Fruit fly (Drosophila melanogaster) whole organism, embryonic: ENCODE measurements around the gene CG33702.

Source experiments
- ATbp ChIP-seq: fragments of 200-800 bp; sonication (Bioruptor generic); optimal IDR thresholded peaks from 2 replicates; lab custom pipeline; 2017; ENCODE audit warnings: missing biosample characterization, mild to moderate bottlenecking, missing genetic modification characterization, missing genetic modification reagents
- Ada2b ChIP-seq: fragments of 200-800 bp; sonication (Bioruptor generic); IDR thresholded peaks from 2 replicates; pipeline ENCODE4 v1.3.6; 2022; ENCODE audit warnings: missing biosample characterization, missing genetic modification characterization
- Asciz ChIP-seq: fragments of 200-800 bp; sonication (Bioruptor generic); optimal IDR thresholded peaks from 2 replicates; lab custom pipeline; 2017; ENCODE audit warnings: missing biosample characterization, mild to moderate bottlenecking, missing genetic modification characterization, missing genetic modification reagents
- Atf3 ChIP-seq: fragments of 200-800 bp; sonication (Bioruptor generic); optimal IDR thresholded peaks from 3 replicates; lab custom pipeline; 2016; ENCODE audit warnings: missing biosample characterization, missing genetic modification characterization
- B-H1 ChIP-seq: fragments of 200-800 bp; sonication (Bioruptor generic); IDR thresholded peaks from 3 replicates; pipeline ENCODE4 v1.3.6; 2022; ENCODE audit warnings: missing biosample characterization, missing genetic modification characterization
- BEAF-32 ChIP-seq: fragments of 200-800 bp; sonication (Bioruptor generic); optimal IDR thresholded peaks from 3 replicates; lab custom pipeline; 2017; ENCODE audit warnings: missing biosample characterization, missing genetic modification characterization, mild to moderate bottlenecking, moderate library complexity, missing genetic modification reagents
- CG12071 ChIP-seq: fragments of 200-800 bp; sonication (Bioruptor generic); optimal IDR thresholded peaks from 3 replicates; lab custom pipeline; 2018; ENCODE audit warnings: missing biosample characterization, mild to moderate bottlenecking, missing genetic modification characterization
- CG14014 ChIP-seq: fragments of 200-800 bp; sonication (Bioruptor generic); IDR thresholded peaks from 2 replicates; pipeline ENCODE4 v1.3.6; 2022; ENCODE audit warnings: missing biosample characterization, missing genetic modification characterization
- CG14050 ChIP-seq: fragments of 200-800 bp; sonication (Bioruptor generic); IDR thresholded peaks from 3 replicates; pipeline ENCODE4 v1.3.6; 2022; ENCODE audit warnings: missing biosample characterization, missing genetic modification characterization
- CG17361 ChIP-seq: fragments of 200-800 bp; sonication (Bioruptor generic); IDR thresholded peaks from 3 replicates; pipeline ENCODE4 v1.3.6; 2022; ENCODE audit warnings: missing biosample characterization, missing genetic modification characterization
- CG2678 ChIP-seq: fragments of 200-800 bp; sonication (Bioruptor generic); optimal IDR thresholded peaks from 3 replicates; lab custom pipeline; 2019; ENCODE audit warnings: missing biosample characterization, mild to moderate bottlenecking, missing genetic modification characterization, moderate library complexity
- CG2889 ChIP-seq: fragments of 200-800 bp; sonication (Bioruptor generic); IDR thresholded peaks from 3 replicates; pipeline ENCODE4 v1.3.6; 2022; ENCODE audit warnings: missing biosample characterization, missing genetic modification characterization
- CG31365 ChIP-seq: fragments of 200-800 bp; sonication (Bioruptor generic); optimal IDR thresholded peaks from 2 replicates; lab custom pipeline; 2018; ENCODE audit warnings: missing biosample characterization, mild to moderate bottlenecking, missing genetic modification characterization
- CG7963 ChIP-seq: fragments of 200-800 bp; sonication (Bioruptor generic); IDR thresholded peaks from 3 replicates; pipeline ENCODE4 v1.3.6; 2022; ENCODE audit warnings: missing biosample characterization, missing genetic modification characterization; ENCODE audit not compliant: partially characterized antibody
- CG8944 ChIP-seq: fragments of 200-800 bp; sonication (Bioruptor generic); optimal IDR thresholded peaks from 3 replicates; lab custom pipeline; 2016; ENCODE audit warnings: missing biosample characterization, missing genetic modification characterization
- D19B ChIP-seq: fragments of 200-800 bp; sonication (Bioruptor generic); optimal IDR thresholded peaks from 2 replicates; lab custom pipeline; 2017; ENCODE audit warnings: missing biosample characterization, mild to moderate bottlenecking, missing genetic modification characterization
- Elba2 ChIP-seq: fragments of 200-800 bp; sonication (Bioruptor generic); optimal IDR thresholded peaks from 3 replicates; lab custom pipeline; 2016; ENCODE audit warnings: missing biosample characterization, missing genetic modification characterization
- Gug ChIP-seq: fragments of 200-800 bp; sonication (Bioruptor generic); IDR thresholded peaks from 4 replicates; pipeline ENCODE4 v1.3.6; 2022; ENCODE audit warnings: missing biosample characterization, missing genetic modification characterization
- HmgZ ChIP-seq: fragments of 200-800 bp; sonication (Bioruptor generic); optimal IDR thresholded peaks from 2 replicates; lab custom pipeline; 2018; ENCODE audit warnings: missing biosample characterization, mild to moderate bottlenecking, missing genetic modification characterization
- Kr ChIP-seq: fragments of 200-800 bp; sonication (Bioruptor generic); optimal IDR thresholded peaks from 2 replicates; lab custom pipeline; 2017; ENCODE audit warnings: missing biosample characterization, mild to moderate bottlenecking, missing genetic modification characterization
- NC2α ChIP-seq: fragments of 200-800 bp; sonication (Bioruptor generic); optimal IDR thresholded peaks from 2 replicates; lab custom pipeline; 2016; ENCODE audit warnings: missing biosample characterization, missing genetic modification characterization
- Sox100B ChIP-seq: fragments of 200-800 bp; sonication (Bioruptor generic); optimal IDR thresholded peaks from 3 replicates; lab custom pipeline; 2018; ENCODE audit warnings: missing biosample characterization, mild to moderate bottlenecking, missing genetic modification characterization
- Tbp ChIP-seq: fragments of >200 bp; optimal IDR thresholded peaks from 2 replicates; lab custom pipeline; 2018; ENCODE audit warnings: missing biosample characterization, missing genetic modification characterization
- Vsx1 ChIP-seq: fragments of 200-800 bp; sonication (Bioruptor generic); optimal IDR thresholded peaks from 2 replicates; lab custom pipeline; 2017; ENCODE audit warnings: missing biosample characterization, mild to moderate bottlenecking, missing genetic modification characterization, missing genetic modification reagents
- abd-A ChIP-seq: fragments of 200-800 bp; sonication (Bioruptor generic); optimal IDR thresholded peaks from 3 replicates; lab custom pipeline; 2019; ENCODE audit warnings: missing biosample characterization, mild to moderate bottlenecking, missing genetic modification characterization, moderate library complexity
- ac ChIP-seq: fragments of 200-800 bp; sonication (Bioruptor generic); optimal IDR thresholded peaks from 3 replicates; lab custom pipeline; 2017; ENCODE audit warnings: missing biosample characterization, mild to moderate bottlenecking, missing genetic modification characterization
- cad ChIP-seq: fragments of >200 bp; optimal IDR thresholded peaks from 2 replicates; lab custom pipeline; 2017; ENCODE audit warnings: missing biosample characterization, missing genetic modification characterization
- cas ChIP-seq: fragments of 200-800 bp; sonication (Bioruptor generic); IDR thresholded peaks from 2 replicates; pipeline ENCODE4 v1.3.6; 2022; ENCODE audit warnings: missing biosample characterization, missing genetic modification characterization
- crc ChIP-seq: fragments of 200-800 bp; sonication (Bioruptor generic); optimal IDR thresholded peaks from 2 replicates; lab custom pipeline; 2016; ENCODE audit warnings: missing biosample characterization, missing genetic modification characterization
- dm ChIP-seq: fragments of 200-800 bp; sonication (Bioruptor generic); optimal IDR thresholded peaks from 3 replicates; lab custom pipeline; 2016; ENCODE audit warnings: missing biosample characterization, missing genetic modification characterization
- ems ChIP-seq: fragments of 200-800 bp; sonication (Bioruptor generic); optimal IDR thresholded peaks from 3 replicates; lab custom pipeline; 2016; ENCODE audit warnings: missing biosample characterization, missing genetic modification characterization
- gce ChIP-seq: fragments of 200-800 bp; sonication (Bioruptor generic); IDR thresholded peaks from 3 replicates; pipeline ENCODE4 v1.3.6; 2022; ENCODE audit warnings: missing biosample characterization, missing genetic modification characterization
- gem ChIP-seq: fragments of 200-800 bp; sonication (Bioruptor generic); optimal IDR thresholded peaks from 2 replicates; lab custom pipeline; 2019; ENCODE audit warnings: missing biosample characterization, mild to moderate bottlenecking, missing genetic modification characterization, moderate library complexity
- gt ChIP-seq: fragments of 200-800 bp; sonication (Bioruptor generic); IDR thresholded peaks from 2 replicates; pipeline ENCODE4 v1.3.6; 2022; ENCODE audit warnings: missing biosample characterization, missing genetic modification characterization
- hkb ChIP-seq, 2 experiments: fragments of 200-800 bp in 1 of 2; fragments of >200 bp in 1 of 2; sonication (Bioruptor generic) in 1 of 2; IDR thresholded peaks in 1 of 2; optimal IDR thresholded peaks in 1 of 2; 2 replicates each; pipeline versions ENCODE4 v1.3.6 to Lab custom; 2017 to 2022; ENCODE audit warnings: missing biosample characterization in 1 of 2, missing genetic modification characterization in 1 of 2
- lmd ChIP-seq: fragments of 200-800 bp; sonication (Bioruptor generic); IDR thresholded peaks from 2 replicates; pipeline ENCODE4 v1.3.6; 2022; ENCODE audit warnings: missing biosample characterization, missing genetic modification characterization
- mirr ChIP-seq: fragments of 200-800 bp; sonication (Bioruptor generic); optimal IDR thresholded peaks from 3 replicates; lab custom pipeline; 2018; ENCODE audit warnings: missing biosample characterization, mild to moderate bottlenecking, missing genetic modification characterization
- nerfin-2 ChIP-seq: fragments of 200-800 bp; sonication (Bioruptor generic); IDR thresholded peaks from 2 replicates; pipeline ENCODE4 v1.3.6; 2022; ENCODE audit warnings: missing biosample characterization, missing genetic modification characterization; ENCODE audit not compliant: partially characterized antibody
- nom ChIP-seq: fragments of 200-800 bp; sonication (Bioruptor generic); optimal IDR thresholded peaks from 2 replicates; lab custom pipeline; 2017; ENCODE audit warnings: missing biosample characterization, missing genetic modification characterization, mild to moderate bottlenecking, moderate library complexity, missing genetic modification reagents
- oc ChIP-seq: fragments of 200-800 bp; sonication (Bioruptor generic); optimal IDR thresholded peaks from 2 replicates; lab custom pipeline; 2018; ENCODE audit warnings: missing biosample characterization, mild to moderate bottlenecking, missing genetic modification characterization, moderate library complexity
- pan ChIP-seq, 4 experiments: fragments of >200 bp in 3 of 4; fragments of 200-800 bp in 1 of 4; sonication (Bioruptor generic) in 1 of 4; optimal IDR thresholded peaks in 3 of 4; IDR thresholded peaks in 1 of 4; 2 replicates each; pipeline versions ENCODE4 v1.3.6 to Lab custom; 2017 to 2022; ENCODE audit warnings: missing biosample characterization in 2 of 4, missing genetic modification characterization in 2 of 4, mixed read lengths in 1 of 4
- pb ChIP-seq: fragments of 200-800 bp; sonication (Bioruptor generic); optimal IDR thresholded peaks from 3 replicates; lab custom pipeline; 2016; ENCODE audit warnings: missing biosample characterization, missing genetic modification characterization
- scrt ChIP-seq: fragments of 200-800 bp; sonication (Bioruptor generic); optimal IDR thresholded peaks from 2 replicates; lab custom pipeline; 2018; ENCODE audit warnings: missing biosample characterization, mild to moderate bottlenecking, missing genetic modification characterization, moderate library complexity
- sd ChIP-seq: fragments of 200-800 bp; sonication (Bioruptor generic); optimal IDR thresholded peaks from 3 replicates; lab custom pipeline; 2018; ENCODE audit warnings: missing biosample characterization, mild to moderate bottlenecking, missing genetic modification characterization, moderate library complexity
- shn ChIP-seq: fragments of 200-800 bp; sonication (Bioruptor generic); optimal IDR thresholded peaks from 3 replicates; lab custom pipeline; 2016; ENCODE audit warnings: missing biosample characterization, missing genetic modification characterization
- sna ChIP-seq: fragments of 200-800 bp; sonication (Bioruptor generic); IDR thresholded peaks from 2 replicates; pipeline ENCODE4 v1.3.6; 2022; ENCODE audit warnings: missing biosample characterization, missing genetic modification characterization; ENCODE audit not compliant: partially characterized antibody
- sug ChIP-seq: fragments of 200-800 bp; optimal IDR thresholded peaks from 2 replicates; lab custom pipeline; 2019; ENCODE audit warnings: missing biosample characterization, mild to moderate bottlenecking, missing genetic modification characterization, moderate library complexity
- tap ChIP-seq: fragments of 200-800 bp; optimal IDR thresholded peaks from 3 replicates; lab custom pipeline; 2019; ENCODE audit warnings: missing biosample characterization, mild to moderate bottlenecking, missing genetic modification characterization, moderate library complexity
- tio ChIP-seq: fragments of 200-800 bp; sonication (Bioruptor generic); optimal IDR thresholded peaks from 2 replicates; lab custom pipeline; 2017; ENCODE audit warnings: missing biosample characterization, missing genetic modification characterization, inconsistent platforms
- wdn ChIP-seq: fragments of 200-800 bp; sonication (Bioruptor generic); IDR thresholded peaks from 2 replicates; pipeline ENCODE4 v1.3.6; 2022; ENCODE audit warnings: missing biosample characterization, missing genetic modification characterization
- zfh1 ChIP-seq: fragments of 200-800 bp; sonication (Bioruptor generic); IDR thresholded peaks from 3 replicates; pipeline ENCODE4 v1.3.6; 2022; ENCODE audit warnings: missing biosample characterization, missing genetic modification characterization

Gene CG33702

DNA sequence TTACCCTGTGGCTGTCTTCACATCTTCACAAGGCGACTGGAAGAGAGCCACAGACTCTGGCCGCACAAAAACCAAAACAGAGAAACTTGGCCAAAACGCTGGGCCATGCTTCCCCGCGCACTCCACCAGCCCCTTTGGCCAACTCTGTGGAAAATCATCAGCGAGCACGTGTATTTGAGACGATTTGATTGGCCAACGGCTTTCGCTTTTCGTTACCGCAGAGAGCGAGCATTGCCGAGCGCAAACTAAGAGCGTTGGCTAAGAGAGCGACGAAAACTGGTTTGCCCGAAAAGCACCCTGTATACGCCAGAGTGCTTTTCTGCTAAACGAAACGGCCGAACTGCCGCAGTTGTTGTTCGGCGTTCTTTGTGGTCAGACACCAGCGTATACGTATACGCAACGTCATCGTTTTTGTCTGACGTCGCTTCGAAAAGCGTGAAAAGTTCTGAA lies 33.7 kb upstream of the CG33702 start, which contains the start of gene CG42673 (continued):
- peak; percentile 25; the same call in 1 of the 2 replicates for TF ChIP-seq nerfin-2 (GFP tag; lab: Robert Waterston, UW)
- TF ChIP-seq ems (GFP tag; lab: Kevin White, UChicago), result no peak
- TF ChIP-seq pan (optimal IDR thresholded peaks at IDR 0.05; lab: Kevin White, UChicago), result no peak
- no peak for TF ChIP-seq pan (GFP tag; optimal IDR thresholded peaks at IDR 0.05 in 1 of 2, IDR thresholded peaks at IDR 0.05 in 1 of 2)
- TF ChIP-seq CG2678 (tag; lab: Kevin White, UChicago), result no peak
- no peak for TF ChIP-seq CG12071 (GFP tag; lab: Kevin White, UChicago)
- TF ChIP-seq lmd (GFP tag; lab: Robert Waterston, UW), result no peak
- no peak for TF ChIP-seq gce (GFP tag; lab: Robert Waterston, UW)
- no peak for TF ChIP-seq Vsx1 (GFP tag; lab: Kevin White, UChicago)
- no peak for TF ChIP-seq NC2α (GFP tag; lab: Kevin White, UChicago)
- no peak for TF ChIP-seq Ada2b (GFP tag; lab: Robert Waterston, UW)
- no peak for TF ChIP-seq crc (GFP tag; lab: Kevin White, UChicago)
- TF ChIP-seq CG14050 (GFP tag; lab: Robert Waterston, UW), result no peak
- TF ChIP-seq mirr, result peak; percentile 49
- TF ChIP-seq sd (tag; lab: Kevin White, UChicago), result peak; percentile 14
- no peak for TF ChIP-seq CG7963 (GFP tag; lab: Robert Waterston, UW)
- TF ChIP-seq sna (GFP tag; lab: Robert Waterston, UW), result peak; percentile 66; the same call in 1 of the 2 replicates
- no peak for TF ChIP-seq wdn (GFP tag; lab: Robert Waterston, UW)
- no peak for TF ChIP-seq gt
- no peak for TF ChIP-seq B-H1 (GFP tag; lab: Robert Waterston, UW)
- TF ChIP-seq tap (tag; lab: Kevin White, UChicago), result peak; percentile 39
- TF ChIP-seq Sox100B, result no peak
- TF ChIP-seq CG8944, result no peak
- peak; percentile 7 for TF ChIP-seq scrt (GFP tag; lab: Kevin White, UChicago)
- TF ChIP-seq Kr (GFP tag; lab: Kevin White, UChicago), result no peak
- no peak for TF ChIP-seq Gug (GFP tag; lab: Robert Waterston, UW)
- TF ChIP-seq Tbp (GFP tag; lab: Kevin White, UChicago), result no peak
- no peak for TF ChIP-seq cad (GFP tag; lab: Kevin White, UChicago)
- no peak for TF ChIP-seq D19B (GFP tag; lab: Kevin White, UChicago)
- no peak for TF ChIP-seq CG2889 (GFP tag; lab: Robert Waterston, UW)
- no peak for TF ChIP-seq ATbp (GFP tag; lab: Kevin White, UChicago)
- peak; percentile 83 for TF ChIP-seq abd-A (tag; lab: Kevin White, UChicago)
- TF ChIP-seq zfh1, result no peak
- TF ChIP-seq HmgZ (tag; lab: Kevin White, UChicago), result no peak
- TF ChIP-seq dm (GFP tag; lab: Kevin White, UChicago), result peak; percentile 70
- TF ChIP-seq gem, result no peak
- TF ChIP-seq CG17361, result no peak
- no peak for TF ChIP-seq Elba2 (GFP tag; lab: Kevin White, UChicago)
- no peak for TF ChIP-seq BEAF-32 (GFP tag; lab: Kevin White, UChicago)
- no peak for TF ChIP-seq cas
- no peak for TF ChIP-seq shn (GFP tag; lab: Kevin White, UChicago)
- TF ChIP-seq pb (GFP tag; lab: Kevin White, UChicago), result no peak
- no peak for TF ChIP-seq ac (GFP tag; lab: Kevin White, UChicago)
- TF ChIP-seq hkb (optimal IDR thresholded peaks at IDR 0.05; lab: Kevin White, UChicago), result no peak
- peak; percentile 52 for TF ChIP-seq hkb (GFP tag; IDR thresholded peaks at IDR 0.05; lab: Robert Waterston, UW)
- TF ChIP-seq CG31365 (tag; lab: Kevin White, UChicago), result peak; percentile 33
- peak; percentile 82 for TF ChIP-seq nom (GFP tag; lab: Kevin White, UChicago)
- no peak for TF ChIP-seq Atf3 (GFP tag; lab: Kevin White, UChicago)
- TF ChIP-seq oc (tag; lab: Kevin White, UChicago), result peak; percentile 2
- TF ChIP-seq Asciz, result no peak
- no peak for TF ChIP-seq tio (GFP tag; lab: Kevin White, UChicago)
- no peak for TF ChIP-seq sug
- TF ChIP-seq CG14014 (GFP tag; lab: Robert Waterston, UW), result no peak
